Worm (Caenorhabditis elegans): ENCODE measurements around the gene Y46D2A.1.

Y46D2A.1 gene

DNA sequence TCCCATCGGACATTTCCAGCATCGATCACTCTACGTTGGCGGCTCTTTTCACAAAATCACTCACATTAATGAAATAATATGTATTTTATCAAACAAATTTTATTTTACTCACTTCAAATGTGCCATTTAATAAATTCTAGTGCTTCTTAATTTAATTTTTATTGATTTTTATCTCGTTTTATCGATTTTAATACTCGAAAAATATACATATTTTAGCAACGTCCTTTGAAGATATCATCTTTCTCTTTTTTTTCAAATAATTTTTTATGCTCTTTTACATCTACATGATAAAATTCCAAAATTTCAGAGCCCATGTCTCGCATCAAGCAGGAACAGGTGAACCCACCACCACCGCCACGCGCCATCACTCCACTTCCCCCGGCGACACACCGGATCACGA is 36.5 kb downstream of the Y46D2A.1 start, which contains the start of the genes lido-14 and bath-27:
Gene lido-14, plus strand, starts transcription at position 301 of the 400 bp plus-strand sequence.
Gene bath-27, plus strand, starts transcription at position 306 of the 400 bp plus-strand sequence.
- TF ChIP-seq scrt-1 (GFP tag; IDR thresholded peaks at IDR 0.05) (no peak), tra-4 (tag; optimal IDR thresholded peaks at IDR 0.05) (no peak), flt-1 (GFP tag; IDR thresholded peaks at IDR 0.05) (no peak), ceh-36 (tag; optimal IDR thresholded peaks at IDR 0.05) (no peak), tbx-37 (GFP tag; conservative IDR thresholded peaks at IDR 0.05) (no peak), ceh-13 (GFP tag; optimal IDR thresholded peaks at IDR 0.05) (no peak), aly-1 (tag; optimal IDR thresholded peaks at IDR 0.05) (no peak), tbx-11 (GFP tag; IDR thresholded peaks at IDR 0.05) (no peak), hmbx-1 (tag; optimal IDR thresholded peaks at IDR 0.05) (no peak), B0310.2 (tag; optimal IDR thresholded peaks at IDR 0.05) (no peak), pes-1 (GFP tag; IDR thresholded peaks at IDR 0.05) (no peak), sea-1 (GFP tag; conservative IDR thresholded peaks at IDR 0.05) (no peak), hnd-1 (tag; optimal IDR thresholded peaks at IDR 0.05) (no peak), ama-1 (optimal IDR thresholded peaks at IDR 0.05) (no peak)

DNA sequence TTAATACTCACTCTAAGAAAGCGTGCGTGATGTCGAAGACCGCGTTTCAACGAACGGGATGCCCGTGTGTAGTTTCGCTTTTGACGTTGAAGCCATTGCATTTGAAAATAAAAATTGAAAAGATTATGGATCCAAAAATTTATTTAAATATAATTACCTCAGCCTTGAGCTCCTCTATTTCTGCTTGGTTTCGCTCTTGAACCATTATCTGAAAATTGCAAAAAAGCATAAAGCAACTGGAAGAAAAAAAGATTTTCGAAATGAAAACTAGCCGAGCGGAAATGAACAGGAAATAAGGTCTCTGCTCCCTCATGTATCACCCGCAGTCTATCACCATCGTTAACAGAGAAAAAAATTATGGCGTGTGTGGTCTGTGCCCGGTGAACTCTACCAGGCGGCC is 44.7 kb downstream of the Y46D2A.1 start, which contains the start of gene Y49F6C.6:
Gene Y49F6C.6, minus strand, starts transcription at position 101 of the 400 bp plus-strand sequence.
- no peak for TF ChIP-seq ets-7 (tag; optimal IDR thresholded peaks at IDR 0.05)

DNA sequence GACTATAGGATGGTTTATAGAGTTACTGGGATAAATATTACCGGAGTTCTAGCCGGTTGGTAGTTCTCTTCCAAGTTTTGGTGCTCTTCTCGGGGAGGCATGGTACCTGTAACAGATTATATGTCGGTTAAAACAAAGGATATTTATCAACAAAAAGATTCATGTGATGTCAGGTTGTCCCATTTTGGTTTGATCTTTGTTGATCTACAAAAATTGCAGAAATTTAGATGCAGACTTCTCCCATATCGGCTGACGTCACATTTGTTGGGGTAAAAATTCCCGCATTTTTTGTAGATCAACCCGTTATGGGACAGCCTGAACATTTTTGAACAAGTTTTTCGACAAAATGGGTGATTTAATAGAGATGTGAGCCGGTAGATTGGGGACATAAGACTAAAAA is 45.7 kb downstream of the Y46D2A.1 start, which contains the start of gene Y49F6C.7:
Gene Y49F6C.7, minus strand, starts transcription at position 101 of the 400 bp plus-strand sequence.
- TF ChIP-seq tbx-11 (GFP tag; IDR thresholded peaks at IDR 0.05): no peak
- TF ChIP-seq ama-1 (optimal IDR thresholded peaks at IDR 0.05): no peak
- TF ChIP-seq pes-1 (GFP tag; IDR thresholded peaks at IDR 0.05): no peak
- no peak for TF ChIP-seq hnd-1 (tag; optimal IDR thresholded peaks at IDR 0.05)
- no peak for TF ChIP-seq flt-1 (GFP tag; IDR thresholded peaks at IDR 0.05)
- TF ChIP-seq scrt-1 (GFP tag; IDR thresholded peaks at IDR 0.05): no peak
- TF ChIP-seq B0310.2 (tag; optimal IDR thresholded peaks at IDR 0.05): no peak

DNA sequence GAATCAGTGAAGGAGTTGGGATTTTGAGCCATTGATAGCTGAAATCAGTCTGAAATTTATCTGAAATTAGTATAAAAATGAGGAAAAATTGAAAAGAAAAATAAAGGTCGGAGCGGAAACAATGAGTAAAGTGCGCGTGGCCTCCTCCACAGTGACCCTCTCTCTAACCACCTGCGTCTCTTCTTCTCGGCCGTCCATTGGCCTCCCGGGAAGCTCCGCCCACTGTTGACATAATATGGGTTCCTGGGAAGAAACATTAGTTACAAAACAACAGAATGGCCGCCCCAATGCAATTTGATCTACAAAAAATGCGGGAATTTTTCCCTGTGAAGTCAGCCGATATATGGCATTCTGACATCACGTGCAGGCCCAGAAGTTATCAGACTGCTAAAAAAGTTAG is 47.7 kb downstream of the Y46D2A.1 start, which contains the start of gene Y49F6C.8:
Gene Y49F6C.8, minus strand, starts transcription at position 51 of the 400 bp plus-strand sequence.
- no peak for TF ChIP-seq B0310.2 (tag; optimal IDR thresholded peaks at IDR 0.05)
- TF ChIP-seq ets-7 (tag; optimal IDR thresholded peaks at IDR 0.05): no peak
- no peak for TF ChIP-seq F13C5.2 (tag; optimal IDR thresholded peaks at IDR 0.05)
- no peak for TF ChIP-seq tbx-37 (GFP tag; conservative IDR thresholded peaks at IDR 0.05)
- TF ChIP-seq ceh-13 (GFP tag; optimal IDR thresholded peaks at IDR 0.05): no peak
- no peak for TF ChIP-seq ceh-36 (tag; optimal IDR thresholded peaks at IDR 0.05)
- no peak for TF ChIP-seq flt-1 (GFP tag; IDR thresholded peaks at IDR 0.05)
- TF ChIP-seq hnd-1 (tag; optimal IDR thresholded peaks at IDR 0.05): no peak
- TF ChIP-seq tra-4 (tag; optimal IDR thresholded peaks at IDR 0.05): no peak

DNA sequence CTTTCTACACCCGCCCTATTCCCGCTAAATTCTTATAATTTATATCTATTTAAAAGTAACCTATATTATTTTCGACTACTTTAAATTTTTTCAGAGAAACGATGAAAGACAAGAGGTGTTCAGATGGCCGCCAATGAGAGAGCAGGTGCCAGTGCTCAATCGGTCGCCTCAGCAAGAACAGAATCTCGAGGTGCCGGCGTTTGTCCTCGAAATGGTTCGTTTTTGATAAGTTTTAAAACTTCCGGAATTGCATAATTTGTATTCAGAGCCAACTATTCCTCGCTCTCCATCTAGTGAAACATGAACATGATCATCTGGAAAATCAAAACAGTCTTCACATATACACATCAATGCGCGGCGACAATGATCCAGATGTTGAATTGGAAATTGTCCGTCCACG is 48.7 kb downstream of the Y46D2A.1 start, which contains the start of gene bath-23:
Gene bath-23, plus strand, starts transcription at position 301 of the 400 bp plus-strand sequence.
- TF ChIP-seq ama-1 (optimal IDR thresholded peaks at IDR 0.05) (no peak), tbx-11 (GFP tag; IDR thresholded peaks at IDR 0.05) (no peak), flt-1 (GFP tag; IDR thresholded peaks at IDR 0.05) (no peak), F13C5.2 (tag; optimal IDR thresholded peaks at IDR 0.05) (no peak), pes-1 (GFP tag; IDR thresholded peaks at IDR 0.05) (no peak), ets-7 (tag; optimal IDR thresholded peaks at IDR 0.05) (no peak), B0310.2 (tag; optimal IDR thresholded peaks at IDR 0.05) (no peak), ceh-13 (GFP tag; optimal IDR thresholded peaks at IDR 0.05) (no peak), ceh-36 (tag; optimal IDR thresholded peaks at IDR 0.05) (no peak), aly-1 (tag; optimal IDR thresholded peaks at IDR 0.05) (no peak), tbx-37 (GFP tag; conservative IDR thresholded peaks at IDR 0.05) (no peak), tra-4 (tag; optimal IDR thresholded peaks at IDR 0.05) (no peak), hmg-4 (GFP tag; optimal IDR thresholded peaks at IDR 0.05) (no peak)

DNA sequence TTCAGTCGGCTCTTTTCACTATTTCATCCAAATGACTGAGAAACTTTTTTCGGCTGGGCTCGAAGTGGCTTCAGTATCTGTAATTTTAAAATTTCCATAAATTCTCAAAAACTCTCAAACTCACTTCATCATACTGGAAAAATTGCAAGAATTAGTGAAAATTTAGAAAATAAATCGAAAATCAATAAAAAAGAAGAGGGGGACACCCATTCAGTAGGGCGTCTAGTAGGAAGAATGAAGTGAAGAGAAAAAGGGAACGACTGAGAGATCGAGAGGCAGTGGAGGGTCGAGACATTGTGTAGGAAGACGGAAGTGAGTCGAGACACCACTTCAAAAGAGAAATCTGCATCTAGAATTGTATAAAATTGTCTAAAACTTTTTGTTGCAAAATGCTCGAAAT is 51.5 kb downstream of the Y46D2A.1 start:
- TF ChIP-seq aly-1 (tag; optimal IDR thresholded peaks at IDR 0.05) (no peak), tbx-11 (GFP tag; IDR thresholded peaks at IDR 0.05) (no peak), ets-7 (tag; optimal IDR thresholded peaks at IDR 0.05) (peak; percentile 24), hmg-4 (GFP tag; optimal IDR thresholded peaks at IDR 0.05) (no peak)

DNA sequence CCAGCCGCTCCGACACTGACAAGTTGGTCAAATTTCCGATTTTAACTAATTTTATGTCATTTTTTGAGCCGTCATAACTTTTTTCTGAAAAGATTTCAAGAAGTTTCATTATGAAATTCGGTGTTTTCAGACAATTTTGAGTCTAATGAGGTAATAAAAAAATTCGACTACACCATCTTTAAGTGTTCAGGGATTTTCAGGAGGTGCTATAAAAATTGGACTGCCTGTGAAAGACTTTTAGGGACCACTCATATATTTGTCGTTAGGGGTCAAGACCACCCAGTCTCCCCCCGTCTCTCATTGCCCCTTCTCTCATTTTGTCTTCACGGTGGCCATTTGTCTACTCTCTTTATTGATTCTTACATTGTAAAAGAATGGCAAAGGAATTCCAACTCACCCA is 52.4 kb downstream of the Y46D2A.1 start, which contains the start of gene bath-10:
Gene bath-10, plus strand, starts transcription at position 301 of the 400 bp plus-strand sequence.
- TF ChIP-seq ceh-36 (tag; optimal IDR thresholded peaks at IDR 0.05): no peak
- TF ChIP-seq tbx-37 (GFP tag; conservative IDR thresholded peaks at IDR 0.05): no peak
- TF ChIP-seq sea-1 (GFP tag; conservative IDR thresholded peaks at IDR 0.05): no peak
- no peak for TF ChIP-seq aly-1 (tag; optimal IDR thresholded peaks at IDR 0.05)
- TF ChIP-seq F13C5.2 (tag; optimal IDR thresholded peaks at IDR 0.05): no peak
- no peak for TF ChIP-seq hmg-4 (GFP tag; optimal IDR thresholded peaks at IDR 0.05)
- TF ChIP-seq pes-1 (GFP tag; IDR thresholded peaks at IDR 0.05): no peak
- no peak for TF ChIP-seq tbx-11 (GFP tag; IDR thresholded peaks at IDR 0.05)
- no peak for TF ChIP-seq ceh-13 (GFP tag; optimal IDR thresholded peaks at IDR 0.05)
- TF ChIP-seq tra-4 (tag; optimal IDR thresholded peaks at IDR 0.05): no peak
- TF ChIP-seq ets-7 (tag; optimal IDR thresholded peaks at IDR 0.05): no peak
- no peak for TF ChIP-seq hmbx-1 (tag; optimal IDR thresholded peaks at IDR 0.05)
- no peak for TF ChIP-seq flt-1 (GFP tag; IDR thresholded peaks at IDR 0.05)
- no peak for TF ChIP-seq B0310.2 (tag; optimal IDR thresholded peaks at IDR 0.05)
- TF ChIP-seq scrt-1 (GFP tag; IDR thresholded peaks at IDR 0.05): no peak
- no peak for TF ChIP-seq ama-1 (optimal IDR thresholded peaks at IDR 0.05)
- TF ChIP-seq hnd-1 (tag; optimal IDR thresholded peaks at IDR 0.05): no peak

DNA sequence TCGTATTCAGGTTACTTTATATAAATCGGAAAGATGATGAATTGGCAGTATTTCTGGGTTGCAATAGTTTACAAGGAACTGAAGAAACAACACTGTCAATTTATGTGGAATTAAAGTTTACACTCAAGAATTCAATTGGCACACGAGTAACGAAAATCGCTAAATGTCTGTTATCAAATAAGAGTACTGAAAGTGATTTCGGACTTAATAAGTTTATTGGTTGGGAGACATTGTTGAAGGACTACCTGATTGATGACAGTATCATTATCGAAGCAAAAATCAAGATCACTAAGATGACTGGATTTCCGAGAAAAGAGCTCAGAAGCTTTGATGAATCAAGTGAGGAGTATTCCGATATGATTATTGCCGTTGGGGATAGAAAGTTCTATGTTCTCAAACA is 52.9 kb downstream of the Y46D2A.1 start:
- TF ChIP-seq hmg-4 (GFP tag; optimal IDR thresholded peaks at IDR 0.05) (no peak), ama-1 (optimal IDR thresholded peaks at IDR 0.05) (no peak), ceh-36 (tag; optimal IDR thresholded peaks at IDR 0.05) (no peak), sea-1 (GFP tag; conservative IDR thresholded peaks at IDR 0.05) (no peak), B0310.2 (tag; optimal IDR thresholded peaks at IDR 0.05) (no peak), pes-1 (GFP tag; IDR thresholded peaks at IDR 0.05) (no peak), tbx-37 (GFP tag; conservative IDR thresholded peaks at IDR 0.05) (no peak), hmbx-1 (tag; optimal IDR thresholded peaks at IDR 0.05) (no peak), tra-4 (tag; optimal IDR thresholded peaks at IDR 0.05) (no peak), ets-7 (tag; optimal IDR thresholded peaks at IDR 0.05) (no peak), F13C5.2 (tag; optimal IDR thresholded peaks at IDR 0.05) (no peak), ceh-13 (GFP tag; optimal IDR thresholded peaks at IDR 0.05) (no peak), scrt-1 (GFP tag; IDR thresholded peaks at IDR 0.05) (no peak), flt-1 (GFP tag; IDR thresholded peaks at IDR 0.05) (no peak), hnd-1 (tag; optimal IDR thresholded peaks at IDR 0.05) (no peak), aly-1 (tag; optimal IDR thresholded peaks at IDR 0.05) (no peak), tbx-11 (GFP tag; IDR thresholded peaks at IDR 0.05) (no peak)

All from whole organism, early embryonic.